Fruit fly (Drosophila melanogaster) whole organism, embryonic: ENCODE data around the gene abs.

Experiments used
- Ada2b ChIP-seq: fragments of 200-800 bp; sonication (Bioruptor generic); IDR thresholded peaks from 2 replicates; pipeline ENCODE4 v1.3.6; 2022; ENCODE audit warnings: missing biosample characterization, missing genetic modification characterization
- Antp ChIP-seq: fragments of 200-800 bp; sonication (Bioruptor generic); optimal IDR thresholded peaks from 3 replicates; lab custom pipeline; 2016; ENCODE audit warnings: missing biosample characterization, missing genetic modification characterization
- Atf3 ChIP-seq: fragments of 200-800 bp; sonication (Bioruptor generic); optimal IDR thresholded peaks from 3 replicates; lab custom pipeline; 2016; ENCODE audit warnings: missing biosample characterization, missing genetic modification characterization
- B-H2 ChIP-seq: fragments of 200-800 bp; sonication (Bioruptor generic); optimal IDR thresholded peaks from 2 replicates; lab custom pipeline; 2018; ENCODE audit warnings: missing biosample characterization, mild to moderate bottlenecking, missing genetic modification characterization
- CG10959 ChIP-seq: fragments of 200-800 bp; sonication (Bioruptor generic); IDR thresholded peaks from 2 replicates; pipeline ENCODE4 v1.3.6; 2022; ENCODE audit warnings: missing biosample characterization, missing genetic modification characterization
- CG12104 ChIP-seq: fragments of 200-800 bp; sonication (Bioruptor generic); optimal IDR thresholded peaks from 3 replicates; lab custom pipeline; 2016; ENCODE audit warnings: missing biosample characterization, missing genetic modification characterization
- CG12236 ChIP-seq: fragments of 200-800 bp; sonication (Bioruptor generic); optimal IDR thresholded peaks from 2 replicates; lab custom pipeline; 2016; ENCODE audit warnings: missing biosample characterization, missing genetic modification characterization
- CG13624 ChIP-seq: fragments of 200-800 bp; sonication (Bioruptor generic); optimal IDR thresholded peaks from 2 replicates; lab custom pipeline; 2016; ENCODE audit warnings: missing biosample characterization, missing genetic modification characterization
- CG13775 ChIP-seq: fragments of 200-800 bp; sonication (Bioruptor generic); optimal IDR thresholded peaks from 3 replicates; lab custom pipeline; 2017; ENCODE audit warnings: missing biosample characterization, mild to moderate bottlenecking, missing genetic modification characterization
- CG15269 ChIP-seq: fragments of 200-800 bp; sonication (Bioruptor generic); optimal IDR thresholded peaks from 2 replicates; lab custom pipeline; 2018; ENCODE audit warnings: missing biosample characterization, mild to moderate bottlenecking, missing genetic modification characterization, moderate library complexity
- CG15514 ChIP-seq: fragments of 200-800 bp; sonication (Bioruptor generic); optimal IDR thresholded peaks from 3 replicates; lab custom pipeline; 2017; ENCODE audit warnings: missing biosample characterization, missing genetic modification characterization, mild to moderate bottlenecking, moderate library complexity, missing genetic modification reagents
- CG16815 ChIP-seq: fragments of 200-800 bp; sonication (Bioruptor generic); optimal IDR thresholded peaks from 3 replicates; lab custom pipeline; 2017; ENCODE audit warnings: missing biosample characterization, mild to moderate bottlenecking, missing genetic modification characterization
- CG17568 ChIP-seq: fragments of 200-800 bp; sonication (Bioruptor generic); optimal IDR thresholded peaks from 2 replicates; lab custom pipeline; 2018; ENCODE audit warnings: missing biosample characterization, mild to moderate bottlenecking, missing genetic modification characterization, moderate library complexity
- CG30403 ChIP-seq: fragments of 200-800 bp; sonication (Bioruptor generic); optimal IDR thresholded peaks from 3 replicates; lab custom pipeline; 2016; ENCODE audit warnings: missing biosample characterization, missing genetic modification characterization
- CG32772 ChIP-seq: fragments of 200-800 bp; sonication (Bioruptor generic); IDR thresholded peaks from 2 replicates; pipeline ENCODE4 v1.3.6; 2022; ENCODE audit warnings: missing biosample characterization, missing genetic modification characterization
- CG34376 ChIP-seq: fragments of 200-800 bp; sonication (Bioruptor generic); optimal IDR thresholded peaks from 2 replicates; lab custom pipeline; 2018; ENCODE audit warnings: missing biosample characterization, mild to moderate bottlenecking, missing genetic modification characterization
- CG4328 ChIP-seq: fragments of 200-800 bp; sonication (Bioruptor generic); optimal IDR thresholded peaks from 3 replicates; lab custom pipeline; 2017; ENCODE audit warnings: missing biosample characterization, missing genetic modification reagents, missing genetic modification characterization
- CG5245 ChIP-seq: fragments of 200-800 bp; sonication (Bioruptor generic); optimal IDR thresholded peaks from 3 replicates; lab custom pipeline; 2016; ENCODE audit warnings: missing biosample characterization, missing genetic modification characterization
- CG9437 ChIP-seq: fragments of 200-800 bp; sonication (Bioruptor generic); optimal IDR thresholded peaks from 2 replicates; lab custom pipeline; 2018; ENCODE audit warnings: missing biosample characterization, mild to moderate bottlenecking, missing genetic modification characterization
- CHES-1-like ChIP-seq: fragments of 200-800 bp; sonication (Bioruptor generic); optimal IDR thresholded peaks from 2 replicates; lab custom pipeline; 2016; ENCODE audit warnings: missing biosample characterization, missing genetic modification characterization
- Camta ChIP-seq: fragments of 200-800 bp; sonication (Bioruptor generic); optimal IDR thresholded peaks from 2 replicates; lab custom pipeline; 2016; ENCODE audit warnings: missing biosample characterization, missing genetic modification characterization
- Hr39 ChIP-seq: fragments of >200 bp; optimal IDR thresholded peaks from 2 replicates; lab custom pipeline; 2017
- Lpt ChIP-seq: fragments of >200 bp; optimal IDR thresholded peaks from 2 replicates; lab custom pipeline; 2018; ENCODE audit warnings: missing biosample characterization, missing genetic modification characterization
- MTF-1 ChIP-seq: fragments of 200-800 bp; sonication (Bioruptor generic); optimal IDR thresholded peaks from 2 replicates; lab custom pipeline; 2018; ENCODE audit warnings: missing biosample characterization, mild to moderate bottlenecking, missing genetic modification characterization, borderline replicate concordance
- Med ChIP-seq: fragments of 200-800 bp; sonication (Bioruptor generic); peaks from one replicate; lab custom pipeline; 2016; ENCODE audit warnings: missing biosample characterization, missing genetic modification characterization, mild to moderate bottlenecking, inconsistent platforms, moderate library complexity
- Sox102F ChIP-seq: fragments of 200-800 bp; sonication (Bioruptor generic); optimal IDR thresholded peaks from 2 replicates; lab custom pipeline; 2018; ENCODE audit warnings: missing biosample characterization, mild to moderate bottlenecking, missing genetic modification characterization, moderate library complexity
- Trl ChIP-seq, 3 experiments: fragments of >200 bp in 2 of 3; fragments of 200-800 bp in 1 of 3; sonication (Bioruptor generic) in 1 of 3; optimal IDR thresholded peaks; 2 replicates in 1 of 3; 3 replicates in 2 of 3; lab custom pipeline; 2016 to 2017; ENCODE audit warnings: missing biosample characterization in 1 of 3, missing genetic modification characterization in 1 of 3
- ash1 ChIP-seq: fragments of 200-800 bp; sonication (Bioruptor generic); optimal IDR thresholded peaks from 2 replicates; lab custom pipeline; 2018; ENCODE audit warnings: missing biosample characterization, mild to moderate bottlenecking, missing genetic modification characterization
- ato ChIP-seq: fragments of 200-800 bp; sonication (Bioruptor generic); IDR thresholded peaks from 2 replicates; pipeline ENCODE4 v1.3.6; 2022; ENCODE audit warnings: missing biosample characterization, missing genetic modification characterization; ENCODE audit not compliant: partially characterized antibody
- cas ChIP-seq: fragments of 200-800 bp; sonication (Bioruptor generic); IDR thresholded peaks from 2 replicates; pipeline ENCODE4 v1.3.6; 2022; ENCODE audit warnings: missing biosample characterization, missing genetic modification characterization
- disco-r ChIP-seq: fragments of 200-800 bp; sonication (Bioruptor generic); optimal IDR thresholded peaks from 2 replicates; lab custom pipeline; 2016; ENCODE audit warnings: missing biosample characterization, missing genetic modification characterization
- dmrt11E ChIP-seq: fragments of 200-800 bp; sonication (Bioruptor generic); optimal IDR thresholded peaks from 3 replicates; lab custom pipeline; 2018; ENCODE audit warnings: missing biosample characterization, mild to moderate bottlenecking, missing genetic modification characterization, moderate library complexity
- ems ChIP-seq: fragments of 200-800 bp; sonication (Bioruptor generic); optimal IDR thresholded peaks from 3 replicates; lab custom pipeline; 2016; ENCODE audit warnings: missing biosample characterization, missing genetic modification characterization
- fd102C ChIP-seq: fragments of 200-800 bp; sonication (Bioruptor generic); optimal IDR thresholded peaks from 2 replicates; lab custom pipeline; 2018; ENCODE audit warnings: missing biosample characterization, mild to moderate bottlenecking, missing genetic modification characterization, moderate library complexity
- fd3F ChIP-seq: fragments of 200-800 bp; sonication (Bioruptor generic); optimal IDR thresholded peaks from 2 replicates; lab custom pipeline; 2018; ENCODE audit warnings: missing biosample characterization, mild to moderate bottlenecking, missing genetic modification characterization, moderate library complexity
- fru ChIP-seq: fragments of >200 bp; optimal IDR thresholded peaks from 2 replicates; lab custom pipeline; 2017
- gce ChIP-seq: fragments of 200-800 bp; sonication (Bioruptor generic); IDR thresholded peaks from 3 replicates; pipeline ENCODE4 v1.3.6; 2022; ENCODE audit warnings: missing biosample characterization, missing genetic modification characterization
- gfzf ChIP-seq: fragments of 200-800 bp; sonication (Bioruptor generic); optimal IDR thresholded peaks from 2 replicates; lab custom pipeline; 2016; ENCODE audit warnings: missing biosample characterization, mild to moderate bottlenecking, missing genetic modification characterization, moderate library complexity
- gsb-n ChIP-seq: fragments of 200-800 bp; sonication (Bioruptor generic); optimal IDR thresholded peaks from 3 replicates; lab custom pipeline; 2018; ENCODE audit warnings: missing biosample characterization, mild to moderate bottlenecking, missing genetic modification characterization
- nmo ChIP-seq: fragments of 200-800 bp; sonication (Bioruptor generic); optimal IDR thresholded peaks from 2 replicates; lab custom pipeline; 2018; ENCODE audit warnings: missing biosample characterization, mild to moderate bottlenecking, missing genetic modification characterization, moderate library complexity
- odd ChIP-seq: fragments of 200-800 bp; sonication (Bioruptor generic); optimal IDR thresholded peaks from 2 replicates; lab custom pipeline; 2017; ENCODE audit warnings: missing biosample characterization, mild to moderate bottlenecking, missing genetic modification characterization
- onecut ChIP-seq: fragments of 200-800 bp; sonication (Bioruptor generic); IDR thresholded peaks from 2 replicates; pipeline ENCODE4 v1.3.6; 2022; ENCODE audit warnings: missing biosample characterization, missing genetic modification characterization
- pzg ChIP-seq: fragments of 200-800 bp; sonication (Bioruptor generic); optimal IDR thresholded peaks from 3 replicates; lab custom pipeline; 2018; ENCODE audit warnings: missing biosample characterization, mild to moderate bottlenecking, missing genetic modification characterization, moderate library complexity
- run ChIP-seq: fragments of 200-800 bp; sonication (Bioruptor generic); optimal IDR thresholded peaks from 3 replicates; lab custom pipeline; 2018; ENCODE audit warnings: missing biosample characterization, mild to moderate bottlenecking, missing genetic modification characterization
- sima ChIP-seq: fragments of 200-800 bp; sonication (Bioruptor generic); optimal IDR thresholded peaks from 2 replicates; lab custom pipeline; 2016; ENCODE audit warnings: missing biosample characterization, missing genetic modification characterization
- slp2 ChIP-seq: fragments of 200-800 bp; sonication (Bioruptor generic); optimal IDR thresholded peaks from 2 replicates; lab custom pipeline; 2016; ENCODE audit warnings: missing biosample characterization, missing genetic modification characterization
- sob ChIP-seq: fragments of 200-800 bp; sonication (Bioruptor generic); IDR thresholded peaks from 2 replicates; pipeline ENCODE4 v1.3.6; 2022; ENCODE audit warnings: missing biosample characterization, missing genetic modification characterization
- sr ChIP-seq: fragments of 200-800 bp; sonication (Bioruptor generic); IDR thresholded peaks from 3 replicates; pipeline ENCODE4 v1.3.6; 2022; ENCODE audit warnings: missing biosample characterization, missing genetic modification characterization
- tap ChIP-seq: fragments of 200-800 bp; optimal IDR thresholded peaks from 3 replicates; lab custom pipeline; 2019; ENCODE audit warnings: missing biosample characterization, mild to moderate bottlenecking, missing genetic modification characterization, moderate library complexity
- tio ChIP-seq: fragments of 200-800 bp; sonication (Bioruptor generic); optimal IDR thresholded peaks from 2 replicates; lab custom pipeline; 2017; ENCODE audit warnings: missing biosample characterization, missing genetic modification characterization, inconsistent platforms

Gene abs

dm6 chr3R:4243096-4243940 lies 10.5 kb downstream of the abs start, which contains the start of gene CG34305 (continued):
- TF ChIP-seq Antp (GFP tag; lab: Kevin White, UChicago) (no peak), fd102C (GFP tag; lab: Kevin White, UChicago) (no peak), Sox102F (peak; percentile 51), fru (lab: Kevin White, UChicago) (no peak), tap (no peak), fd3F (GFP tag; lab: Kevin White, UChicago) (peak; percentile 37), run (tag; lab: Kevin White, UChicago) (no peak), gce (no peak), nmo (GFP tag; lab: Kevin White, UChicago) (peak; percentile 6), MTF-1 (no peak), Ada2b (GFP tag; lab: Robert Waterston, UW) (peak; percentile 29; the same call in 1 of the 2 replicates), B-H2 (GFP tag; lab: Kevin White, UChicago) (no peak), Atf3 (no peak), CG13775 (no peak), Trl (optimal IDR thresholded peaks at IDR 0.05; lab: Kevin White, UChicago) (no peak), Trl (GFP tag; optimal IDR thresholded peaks at IDR 0.05; lab: Kevin White, UChicago) (no peak), CG15269 (peak; percentile 33), slp2 (no peak), CG32772 (GFP tag; lab: Robert Waterston, UW) (no peak), ato (GFP tag; lab: Robert Waterston, UW) (no peak), Med (GFP tag; lab: Kevin White, UChicago) (no peak), CG34376 (GFP tag; lab: Kevin White, UChicago) (no peak), sr (GFP tag; lab: Robert Waterston, UW) (no peak), CG12236 (GFP tag; lab: Kevin White, UChicago) (no peak), sob (GFP tag; lab: Robert Waterston, UW) (no peak), CG9437 (GFP tag; lab: Kevin White, UChicago) (no peak), odd (GFP tag; lab: Kevin White, UChicago) (no peak), Hr39 (lab: Kevin White, UChicago) (no peak), ash1 (no peak), pzg (GFP tag; lab: Kevin White, UChicago) (no peak), CG16815 (no peak), CG10959 (no peak), CG12104 (GFP tag; lab: Kevin White, UChicago) (no peak), sima (no peak), CHES-1-like (no peak), gsb-n (tag; lab: Kevin White, UChicago) (no peak), CG30403 (peak; percentile 9), tio (GFP tag; lab: Kevin White, UChicago) (no peak), cas (no peak), CG15514 (GFP tag; lab: Kevin White, UChicago) (no peak), Camta (GFP tag; lab: Kevin White, UChicago) (no peak), dmrt11E (tag; lab: Kevin White, UChicago) (no peak), Lpt (GFP tag; lab: Kevin White, UChicago) (no peak), onecut (GFP tag; lab: Robert Waterston, UW) (peak; percentile 89), CG17568 (no peak), disco-r (GFP tag; lab: Kevin White, UChicago) (no peak), CG4328 (GFP tag; lab: Kevin White, UChicago) (no peak), gfzf (no peak), CG13624 (GFP tag; lab: Kevin White, UChicago) (no peak), ems (GFP tag; lab: Kevin White, UChicago) (no peak), CG5245 (GFP tag; lab: Kevin White, UChicago) (no peak)
